Fruit fly (Drosophila melanogaster) whole organism, wandering third instar larva: Measurements from ENCODE around the gene CG13003.
A peak's percentile ranks its signal among the peaks of the same experiment; 100 is the strongest.

ENCODE experiments used
- Abd-B ChIP-seq: fragments of >200 bp; optimal IDR thresholded peaks from 2 replicates; lab custom pipeline; 2017; ENCODE audit warnings: missing biosample characterization, missing genetic modification characterization
- CG32264 ChIP-seq: fragments of 200-800 bp; sonication (Bioruptor generic); optimal IDR thresholded peaks from 2 replicates; lab custom pipeline; 2016; ENCODE audit warnings: missing biosample characterization, missing genetic modification characterization
- CG9705 ChIP-seq: fragments of 200-800 bp; sonication (Bioruptor generic); optimal IDR thresholded peaks from 2 replicates; lab custom pipeline; 2018; ENCODE audit warnings: missing biosample characterization, mild to moderate bottlenecking, missing genetic modification characterization
- CrebA ChIP-seq: fragments of 200-800 bp; sonication (Bioruptor generic); optimal IDR thresholded peaks from 2 replicates; lab custom pipeline; 2016; ENCODE audit warnings: missing biosample characterization, mild to moderate bottlenecking, missing genetic modification characterization, borderline replicate concordance
- Dfd ChIP-seq: fragments of >200 bp; optimal IDR thresholded peaks from 2 replicates; lab custom pipeline; 2017; ENCODE audit warnings: missing biosample characterization, missing genetic modification characterization
- Dif ChIP-seq: fragments of 200-275, 200-300 bp; sonication (Bioruptor generic); optimal IDR thresholded peaks from 2 replicates; lab custom pipeline; 2018; ENCODE audit warnings: missing biosample characterization, missing genetic modification characterization; ENCODE audit not compliant: partially characterized antibody
- GATAd ChIP-seq: sonication (Bioruptor generic); optimal IDR thresholded peaks from 2 replicates; lab custom pipeline; 2016; ENCODE audit warnings: missing biosample characterization, missing genetic modification characterization
- HLH106 ChIP-seq: fragments of 200-800 bp; optimal IDR thresholded peaks from 3 replicates; lab custom pipeline; 2019; ENCODE audit warnings: missing biosample characterization, mild to moderate bottlenecking, missing genetic modification characterization, moderate library complexity
- Hnf4 ChIP-seq: fragments of 200-800 bp; sonication (Bioruptor generic); optimal IDR thresholded peaks from 2 replicates; lab custom pipeline; 2016; ENCODE audit warnings: missing biosample characterization, mild to moderate bottlenecking, missing genetic modification characterization
- Hr78 ChIP-seq: fragments of >200 bp; optimal IDR thresholded peaks from 2 replicates; lab custom pipeline; 2017; ENCODE audit warnings: missing biosample characterization, missing genetic modification characterization
- Hr83 ChIP-seq: fragments of 200-300 bp; sonication (Bioruptor generic); optimal IDR thresholded peaks from 2 replicates; lab custom pipeline; 2016; ENCODE audit warnings: missing biosample characterization, mild to moderate bottlenecking, missing genetic modification characterization, moderate library complexity; ENCODE audit not compliant: poor library complexity, severe bottlenecking
- Jra ChIP-seq: sonication (Bioruptor generic); optimal IDR thresholded peaks from 2 replicates; lab custom pipeline; 2016; ENCODE audit warnings: missing biosample characterization, missing genetic modification characterization
- Mio ChIP-seq: sonication (Bioruptor generic); optimal IDR thresholded peaks from 2 replicates; lab custom pipeline; 2016; ENCODE audit warnings: missing biosample characterization, missing genetic modification characterization
- Myc ChIP-seq: fragments of >200 bp; optimal IDR thresholded peaks from 2 replicates; lab custom pipeline; 2017
- N ChIP-seq: fragments of >200 bp; optimal IDR thresholded peaks from 2 replicates; lab custom pipeline; 2018; ENCODE audit warnings: missing biosample characterization, missing external identifiers, missing genetic modification characterization
- OdsH ChIP-seq: fragments of 200-800 bp; sonication (Bioruptor generic); optimal IDR thresholded peaks from 2 replicates; lab custom pipeline; 2016; ENCODE audit warnings: missing biosample characterization, mild to moderate bottlenecking, missing genetic modification characterization
- Rel ChIP-seq, 2 experiments: fragments of 200-800 bp; sonication (Bioruptor generic) in 1 of 2; optimal IDR thresholded peaks; 2 replicates in 1 of 2; 3 replicates in 1 of 2; lab custom pipeline; 2016 to 2019; ENCODE audit warnings: mild to moderate bottlenecking in 2 of 2, missing biosample characterization in 2 of 2, missing genetic modification characterization in 2 of 2, moderate library complexity in 1 of 2
- Sp1 ChIP-seq: fragments of 200-800 bp; sonication (Bioruptor generic); optimal IDR thresholded peaks from 3 replicates; lab custom pipeline; 2019; ENCODE audit warnings: missing biosample characterization, mild to moderate bottlenecking, missing genetic modification characterization, moderate library complexity
- Vsx2 ChIP-seq: fragments of 200-300, 225-300 bp; sonication (Bioruptor generic); optimal IDR thresholded peaks from 2 replicates; lab custom pipeline; 2018; ENCODE audit warnings: missing biosample characterization, missing genetic modification characterization; ENCODE audit not compliant: partially characterized antibody
- br ChIP-seq: fragments of 200-800 bp; sonication (Bioruptor generic); optimal IDR thresholded peaks from 2 replicates; lab custom pipeline; 2016; ENCODE audit warnings: missing biosample characterization, missing genetic modification characterization
- brk ChIP-seq: fragments of 200-800 bp; sonication (Bioruptor generic); optimal IDR thresholded peaks from 2 replicates; lab custom pipeline; 2016; ENCODE audit warnings: missing biosample characterization, mild to moderate bottlenecking, missing genetic modification characterization
- dmrt93B ChIP-seq: fragments of 200-800 bp; sonication (Bioruptor generic); optimal IDR thresholded peaks from 2 replicates; lab custom pipeline; 2018; ENCODE audit warnings: missing biosample characterization, mild to moderate bottlenecking, missing genetic modification characterization
- dsf ChIP-seq: sonication (Bioruptor generic); optimal IDR thresholded peaks from 2 replicates; lab custom pipeline; 2016; ENCODE audit warnings: missing biosample characterization, missing genetic modification characterization, borderline replicate concordance
- ey ChIP-seq: fragments of 200-800 bp; sonication (Bioruptor generic); optimal IDR thresholded peaks from 2 replicates; lab custom pipeline; 2016; ENCODE audit warnings: missing biosample characterization, missing genetic modification characterization
- foxo ChIP-seq, 2 experiments: fragments of 200-800 bp; sonication (Bioruptor generic); optimal IDR thresholded peaks; 2 replicates in 1 of 2; 3 replicates in 1 of 2; lab custom pipeline; 2016 to 2017; ENCODE audit warnings: missing biosample characterization in 2 of 2, missing genetic modification characterization in 2 of 2
- fru ChIP-seq: fragments of 200-800 bp; sonication (Bioruptor generic); optimal IDR thresholded peaks from 3 replicates; lab custom pipeline; 2016; ENCODE audit warnings: missing biosample characterization, mild to moderate bottlenecking, missing genetic modification characterization
- h ChIP-seq: fragments of 200-800 bp; sonication (Bioruptor generic); optimal IDR thresholded peaks from 3 replicates; lab custom pipeline; 2016; ENCODE audit warnings: missing biosample characterization, mild to moderate bottlenecking, missing genetic modification characterization
- jim ChIP-seq: fragments of 175-275, 200-325 bp; sonication (Bioruptor generic); optimal IDR thresholded peaks from 2 replicates; lab custom pipeline; 2016; ENCODE audit warnings: missing biosample characterization, mild to moderate bottlenecking, missing genetic modification characterization
- lola ChIP-seq: fragments of >200 bp; optimal IDR thresholded peaks from 2 replicates; lab custom pipeline; 2017; ENCODE audit warnings: missing biosample characterization, missing genetic modification characterization
- pan ChIP-seq: fragments of >200 bp; optimal IDR thresholded peaks from 2 replicates; lab custom pipeline; 2017
- psq ChIP-seq: fragments of 200-800 bp; sonication (Bioruptor generic); optimal IDR thresholded peaks from 3 replicates; lab custom pipeline; 2017; ENCODE audit warnings: missing biosample characterization, mild to moderate bottlenecking, missing genetic modification characterization, moderate library complexity
- rgr ChIP-seq: fragments of 200-800 bp; sonication (Bioruptor generic); optimal IDR thresholded peaks from 3 replicates; lab custom pipeline; 2016; ENCODE audit warnings: missing biosample characterization, mild to moderate bottlenecking, missing genetic modification characterization
- sage ChIP-seq: fragments of 200-800 bp; sonication (Bioruptor generic); optimal IDR thresholded peaks from 2 replicates; lab custom pipeline; 2016; ENCODE audit warnings: missing biosample characterization, mild to moderate bottlenecking, missing genetic modification characterization
- sv ChIP-seq: fragments of 200-800 bp; sonication (Bioruptor generic); optimal IDR thresholded peaks from 3 replicates; lab custom pipeline; 2016; ENCODE audit warnings: missing biosample characterization, missing genetic modification characterization
- tai ChIP-seq: sonication (Bioruptor generic); optimal IDR thresholded peaks from 2 replicates; lab custom pipeline; 2016; ENCODE audit warnings: missing biosample characterization, missing genetic modification characterization
- usp ChIP-seq: fragments of >200 bp; optimal IDR thresholded peaks from 2 replicates; lab custom pipeline; 2017; ENCODE audit warnings: missing biosample characterization, missing genetic modification characterization
- woc ChIP-seq: sonication (Bioruptor generic); optimal IDR thresholded peaks from 2 replicates; lab custom pipeline; 2016; ENCODE audit warnings: missing biosample characterization, mild to moderate bottlenecking, missing genetic modification characterization

CG13003 gene

DNA sequence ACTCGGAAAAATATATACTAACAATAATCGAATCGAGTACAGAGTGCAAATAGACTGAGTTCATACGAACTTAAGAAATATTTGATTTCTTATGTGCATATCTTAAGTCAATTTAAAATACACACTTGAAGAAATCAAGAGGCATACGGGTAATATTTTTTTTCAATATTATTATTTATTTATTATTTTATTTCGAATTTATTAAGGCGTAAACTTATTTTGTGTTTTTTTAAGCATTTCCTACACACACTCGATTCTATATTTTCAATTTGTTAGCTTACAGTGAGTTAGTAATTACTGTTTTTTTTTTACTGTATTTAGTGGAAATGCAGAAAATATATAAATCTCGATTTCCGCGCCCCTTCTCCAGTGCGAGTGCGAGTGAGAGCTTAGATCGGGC is 63.1 kb downstream of the CG13003 start:
- TF ChIP-seq Hr83 (GFP tag; lab: Kevin White, UChicago) (no peak), jim (GFP tag; lab: Kevin White, UChicago) (no peak), CG32264 (GFP tag; lab: Kevin White, UChicago) (no peak), foxo (GFP tag; optimal IDR thresholded peaks at IDR 0.05; lab: Kevin White, UChicago) (no peak), br (GFP tag; lab: Kevin White, UChicago) (no peak), woc (GFP tag; lab: Kevin White, UChicago) (no peak)
- TF ChIP-seq, all 38 proteins: peak for 0

DNA sequence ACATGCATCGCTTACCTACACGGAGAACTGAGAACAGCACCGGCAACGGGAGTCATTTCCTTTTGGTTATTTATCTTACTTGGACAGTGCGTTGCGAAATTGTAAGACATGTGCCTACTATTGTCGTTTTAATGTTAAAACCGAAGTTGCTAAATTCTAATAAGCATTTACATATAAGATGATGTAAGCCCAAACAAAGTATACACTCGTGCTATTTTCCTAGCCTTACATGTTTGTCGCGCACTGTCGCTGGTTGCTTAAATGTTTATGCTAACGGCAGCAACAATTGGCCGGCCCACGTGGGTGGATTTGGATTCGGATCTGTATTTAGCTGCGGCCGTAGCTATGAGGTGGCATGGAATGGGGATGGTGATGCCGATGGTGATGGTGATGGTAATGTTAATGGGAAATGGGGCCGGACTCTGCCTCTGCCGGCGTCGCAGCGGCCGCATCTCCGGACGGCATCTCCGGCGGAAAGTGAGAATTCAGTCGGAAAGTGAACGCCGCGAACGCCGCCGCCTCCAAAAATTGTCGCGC is 65.1 kb downstream of the CG13003 start, which contains the start of gene CG4829:
TSS of gene CG4829 (plus strand) at position 487 of the 537 bp plus-strand sequence.
- TF ChIP-seq Myc (no peak), HLH106 (tag; lab: Kevin White, UChicago) (peak; percentile 64), psq (GFP tag; lab: Kevin White, UChicago) (no peak), GATAd (no peak), ey (GFP tag; lab: Kevin White, UChicago) (peak; percentile 33), fru (peak; percentile 40), CG9705 (GFP tag; lab: Kevin White, UChicago) (no peak), h (peak; percentile 65), OdsH (peak; percentile 9), dmrt93B (GFP tag; lab: Kevin White, UChicago) (peak; percentile 32), rgr (GFP tag; lab: Kevin White, UChicago) (peak; percentile 40), br (GFP tag; lab: Kevin White, UChicago) (peak; percentile 31), Rel (GFP tag; optimal IDR thresholded peaks at IDR 0.05; lab: Kevin White, UChicago) (no peak), Rel (tag; optimal IDR thresholded peaks at IDR 0.05; lab: Kevin White, UChicago) (no peak), usp (GFP tag; lab: Kevin White, UChicago) (no peak), foxo (GFP tag; optimal IDR thresholded peaks at IDR 0.05; lab: Kevin White, UChicago) (peak in 1 of 2 experiments; percentile 42), Sp1 (GFP tag; lab: Kevin White, UChicago) (peak; percentile 14), Vsx2 (GFP tag; lab: Kevin White, UChicago) (no peak), Jra (GFP tag; lab: Kevin White, UChicago) (no peak), sv (GFP tag; lab: Kevin White, UChicago) (peak; percentile 54)

DNA sequence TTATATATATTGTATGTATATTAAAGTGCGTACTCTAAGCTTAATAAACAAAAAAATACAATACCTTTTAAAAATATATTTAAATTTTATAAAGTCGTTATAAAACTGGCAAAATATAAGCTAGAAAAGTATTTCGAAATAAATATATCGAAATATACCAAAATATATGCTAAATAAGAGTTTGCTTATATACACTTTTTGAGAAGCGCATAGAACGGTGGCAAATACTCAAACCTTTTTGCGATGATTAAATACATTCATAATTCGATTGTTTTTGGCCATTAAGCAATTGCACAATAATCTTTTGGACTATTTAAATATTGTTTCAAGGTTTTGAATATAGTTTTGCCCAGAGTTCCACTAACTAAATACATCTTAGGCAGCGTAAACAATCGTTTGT is 67.3 kb downstream of the CG13003 start:
- TF ChIP-seq Hr83 (GFP tag; lab: Kevin White, UChicago): no peak
- no peak for TF ChIP-seq CG9705 (GFP tag; lab: Kevin White, UChicago)
- TF ChIP-seq HLH106 (tag; lab: Kevin White, UChicago): no peak
- TF ChIP-seq h: no peak
- TF ChIP-seq Mio: no peak
- no peak for TF ChIP-seq Abd-B
- no peak for TF ChIP-seq sage (GFP tag; lab: Kevin White, UChicago)
- TF ChIP-seq CrebA (GFP tag; lab: Kevin White, UChicago): no peak
- no peak for TF ChIP-seq Jra (GFP tag; lab: Kevin White, UChicago)
- TF ChIP-seq fru: no peak
- TF ChIP-seq brk (GFP tag; lab: Kevin White, UChicago): no peak
- TF ChIP-seq usp (GFP tag; lab: Kevin White, UChicago): no peak
- TF ChIP-seq N (GFP tag; lab: Kevin White, UChicago): no peak
- TF ChIP-seq, all 38 proteins: peak for 0

dm6 chrX:16808654-16809053 is 67.7 kb downstream of the CG13003 start:
- TF ChIP-seq rgr (GFP tag; lab: Kevin White, UChicago): no peak
- no peak for TF ChIP-seq Jra (GFP tag; lab: Kevin White, UChicago)
- TF ChIP-seq Hnf4 (GFP tag; lab: Kevin White, UChicago): no peak
- no peak for TF ChIP-seq woc (GFP tag; lab: Kevin White, UChicago)
- no peak for TF ChIP-seq Dfd (GFP tag; lab: Kevin White, UChicago)
- TF ChIP-seq, all 38 proteins: peak for 0

dm6 chrX:16805768-16806167 is 70.6 kb downstream of the CG13003 start, which contains the start of gene ppk28:
Gene ppk28 (plus strand): TSS chrX:16806068.
- TF ChIP-seq OdsH: no peak
- no peak for TF ChIP-seq ey (GFP tag; lab: Kevin White, UChicago)
- TF ChIP-seq jim (GFP tag; lab: Kevin White, UChicago): no peak
- no peak for TF ChIP-seq lola (GFP tag; lab: Kevin White, UChicago)
- no peak for TF ChIP-seq sage (GFP tag; lab: Kevin White, UChicago)
- no peak for TF ChIP-seq Dif (GFP tag; lab: Kevin White, UChicago)
- no peak for TF ChIP-seq Hr78 (GFP tag; lab: Kevin White, UChicago)
- TF ChIP-seq dsf (GFP tag; lab: Kevin White, UChicago): no peak
- no peak for TF ChIP-seq pan (lab: Kevin White, UChicago)
- TF ChIP-seq tai (GFP tag; lab: Kevin White, UChicago): no peak
- TF ChIP-seq h: no peak
- TF ChIP-seq Rel (GFP tag; optimal IDR thresholded peaks at IDR 0.05; lab: Kevin White, UChicago): no peak
- no peak for TF ChIP-seq Rel (tag; optimal IDR thresholded peaks at IDR 0.05; lab: Kevin White, UChicago)
- TF ChIP-seq CG32264 (GFP tag; lab: Kevin White, UChicago): no peak
